Fruit fly (Drosophila melanogaster) S2 (cell line): ENCODE data around the gene CG42512.

ENCODE experiments used
- CG8478 ChIP-seq: fragments of >200 bp; optimal IDR thresholded peaks from 2 replicates; lab custom pipeline; 2018
- CTCF ChIP-seq, 2 experiments: fragments of >200 bp; optimal IDR thresholded peaks; 2 replicates each; lab custom pipeline; 2018

DNA sequence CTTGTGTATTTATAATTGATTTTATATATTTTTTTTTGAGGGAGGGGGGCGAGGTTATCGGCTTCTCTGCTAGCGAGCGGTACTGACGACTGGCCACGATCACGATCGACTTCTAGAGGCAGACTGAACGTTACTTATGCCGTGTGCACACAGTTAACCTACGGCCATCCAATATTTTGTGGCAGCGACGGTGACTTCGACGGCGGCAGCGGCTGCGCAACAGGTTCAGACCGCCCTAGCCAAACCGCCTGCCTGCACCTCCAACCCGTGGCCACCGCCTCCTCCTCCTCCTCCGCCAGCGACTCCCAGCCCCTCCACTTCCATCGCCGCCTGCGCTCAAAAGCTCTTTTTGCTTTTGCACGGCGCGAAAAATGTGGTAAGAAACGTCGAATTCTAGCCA is 29.7 kb upstream of the CG42512 start, which contains the start of gene CG9782:
- TF ChIP-seq CG8478 (lab: Kevin White, UChicago) (no peak), CTCF (optimal IDR thresholded peaks at IDR 0.05; lab: Kevin White, UChicago) (no peak)
